Worm (Caenorhabditis elegans) whole organism, L4 larva: ENCODE measurements around the gene K10G9.2.

Source experiments
- T26A8.4 ChIP-seq: fragments of 200-800 bp; sonication (Bioruptor generic); IDR thresholded peaks from 2 replicates; pipeline ENCODE4 v1.3.6; 2022; ENCODE audit warnings: missing genetic modification characterization, missing compliant biosample characterization
- Y105C5A.15 ChIP-seq: fragments of 200-800 bp; sonication (Bioruptor generic); IDR thresholded peaks from 2 replicates; pipeline ENCODE4 v1.3.6; 2022; ENCODE audit warnings: missing genetic modification characterization, missing compliant biosample characterization
- ama-1 ChIP-seq: fragments of 150-350 bp; optimal IDR thresholded peaks from 2 replicates; lab custom pipeline; 2014; ENCODE audit warnings: inconsistent platforms, mixed read lengths
- ces-1 ChIP-seq: fragments of 150-350 bp; sonication (generic microtip); optimal IDR thresholded peaks from 4 replicates; lab custom pipeline; 2014; ENCODE audit warnings: missing biosample characterization, missing genetic modification reagents, missing genetic modification characterization
- hlh-30 ChIP-seq: sonication (generic microtip); optimal IDR thresholded peaks from 2 replicates; lab custom pipeline; 2017; ENCODE audit warnings: antibody characterized with exemption, mild to moderate bottlenecking, missing genetic modification characterization, missing compliant biosample characterization; ENCODE audit not compliant: insufficient read depth
- lin-39 ChIP-seq: fragments of 150-350 bp; optimal IDR thresholded peaks from 2 replicates; lab custom pipeline; 2014; ENCODE audit warnings: missing biosample characterization, missing genetic modification reagents, missing genetic modification characterization
- lir-3 ChIP-seq: sonication (generic microtip); optimal IDR thresholded peaks from 2 replicates; lab custom pipeline; 2016; ENCODE audit warnings: mild to moderate bottlenecking, missing genetic modification characterization, missing compliant biosample characterization
- madf-5 ChIP-seq, 2 experiments: fragments of 200-800 bp; sonication (Bioruptor generic); IDR thresholded peaks; 2 replicates each; pipeline ENCODE4 v1.3.6; 2022; ENCODE audit warnings: missing compliant biosample characterization in 2 of 2, missing genetic modification characterization in 2 of 2
- tag-97 ChIP-seq: fragments of 200-800 bp; sonication (Bioruptor generic); IDR thresholded peaks from 2 replicates; pipeline ENCODE4 v1.3.6; 2022; ENCODE audit warnings: missing genetic modification characterization, missing compliant biosample characterization
- unc-39 ChIP-seq: sonication (generic microtip); optimal IDR thresholded peaks from 2 replicates; lab custom pipeline; 2017; ENCODE audit warnings: missing biosample characterization, missing genetic modification characterization
- zag-1 ChIP-seq: fragments of 150-350 bp; optimal IDR thresholded peaks from 2 replicates; lab custom pipeline; 2014; ENCODE audit warnings: missing biosample characterization, missing genetic modification characterization

- TF ChIP-seq Y105C5A.15, result no peak
- TF ChIP-seq zag-1 (tag; lab: Kevin White, UChicago), result no peak
- TF ChIP-seq ama-1 (lab: Kevin White, UChicago), result no peak
- peak; percentile 52 for TF ChIP-seq hlh-30 (tag; lab: Kevin White, UChicago)
- TF ChIP-seq madf-5 (GFP tag; IDR thresholded peaks at IDR 0.05; lab: Robert Waterston, UW), result no peak
- no peak for TF ChIP-seq T26A8.4 (GFP tag; lab: Robert Waterston, UW)
- no peak for TF ChIP-seq ces-1
- no peak for TF ChIP-seq lir-3
- no peak for TF ChIP-seq lin-39 (tag; lab: Kevin White, UChicago)
- no peak for TF ChIP-seq unc-39 (tag; lab: Kevin White, UChicago)
- no peak for TF ChIP-seq tag-97 (GFP tag; lab: Robert Waterston, UW)
Observed at ce11 chrIII:10329811-10330210, 44.1 kb downstream of the K10G9.2 start.
